Fruit fly (Drosophila melanogaster) Kc167 (cell line): ENCODE results near the gene CG5162.

ENCODE experiments used
- Myc ChIP-seq: fragments of >200 bp; optimal IDR thresholded peaks from 2 replicates; lab custom pipeline; 2017; ENCODE audit warnings: missing external identifiers
- Sin3A ChIP-seq: fragments of >200 bp; optimal IDR thresholded peaks from 2 replicates; lab custom pipeline; 2018; ENCODE audit warnings: missing external identifiers
- insv ChIP-seq: fragments of >200 bp; optimal IDR thresholded peaks from 3 replicates; lab custom pipeline; 2018; ENCODE audit warnings: missing external identifiers

DNA sequence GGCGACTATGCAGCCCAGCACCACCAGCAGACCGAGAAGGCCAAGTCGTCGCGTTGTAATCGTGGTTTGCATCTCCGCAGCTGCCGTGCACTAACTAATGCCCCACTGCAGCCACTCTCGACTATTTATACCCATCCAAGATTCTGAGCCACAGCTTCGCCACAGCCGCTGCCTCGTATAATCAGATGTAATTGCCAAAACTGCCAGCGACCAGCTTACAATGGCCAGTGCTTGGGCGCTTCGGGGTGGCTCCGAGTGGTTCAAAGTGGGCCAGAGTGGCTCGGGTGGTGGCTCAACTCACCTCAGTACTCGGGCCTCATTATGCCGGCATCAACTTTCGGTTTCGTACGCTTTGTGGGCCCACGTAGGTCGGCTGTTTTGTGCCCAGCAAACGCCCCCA is 8.6 kb downstream of the CG5162 start, which contains the start of gene CG34327:
- TF ChIP-seq insv (no peak), Myc (no peak), Sin3A (no peak)
